Worm (Caenorhabditis elegans): ENCODE measurements around the gene T03F7.6.

The T03F7.6 gene

ce11 chrV:11326914-11327367 is 32.4 kb downstream of the T03F7.6 start, which contains the start of gene tmed-10:
Gene tmed-10, minus strand, starts transcription at chrV:11326964.
- no peak for TF ChIP-seq hmg-4 (GFP tag; optimal IDR thresholded peaks at IDR 0.05)
- TF ChIP-seq tra-4 (tag; optimal IDR thresholded peaks at IDR 0.05), result no peak
- peak; percentile 50; the same call in 1 of the 2 replicates for TF ChIP-seq flt-1 (GFP tag; IDR thresholded peaks at IDR 0.05)

ce11 chrV:11329100-11329499 is 34.6 kb downstream of the T03F7.6 start, which contains the start of gene F47G9.6:
Gene F47G9.6, plus strand, starts transcription at chrV:11329400.
- TF ChIP-seq hmbx-1 (tag; optimal IDR thresholded peaks at IDR 0.05), result no peak
- no peak for TF ChIP-seq ceh-13 (GFP tag; optimal IDR thresholded peaks at IDR 0.05)
- no peak for TF ChIP-seq scrt-1 (GFP tag; IDR thresholded peaks at IDR 0.05)
- no peak for TF ChIP-seq tra-4 (tag; optimal IDR thresholded peaks at IDR 0.05)
- TF ChIP-seq flt-1 (GFP tag; IDR thresholded peaks at IDR 0.05), result no peak
- TF ChIP-seq sea-1 (GFP tag; conservative IDR thresholded peaks at IDR 0.05), result no peak
- TF ChIP-seq ceh-36 (tag; optimal IDR thresholded peaks at IDR 0.05), result no peak
- no peak for TF ChIP-seq ama-1 (optimal IDR thresholded peaks at IDR 0.05)
- no peak for TF ChIP-seq ets-7 (tag; optimal IDR thresholded peaks at IDR 0.05)
- no peak for TF ChIP-seq aly-1 (tag; optimal IDR thresholded peaks at IDR 0.05)
- TF ChIP-seq B0310.2 (tag; optimal IDR thresholded peaks at IDR 0.05), result no peak
- TF ChIP-seq hmg-4 (GFP tag; optimal IDR thresholded peaks at IDR 0.05), result no peak
- TF ChIP-seq tbx-11 (GFP tag; IDR thresholded peaks at IDR 0.05), result no peak
- no peak for TF ChIP-seq pes-1 (GFP tag; IDR thresholded peaks at IDR 0.05)
- TF ChIP-seq F13C5.2 (tag; optimal IDR thresholded peaks at IDR 0.05), result no peak
- no peak for TF ChIP-seq hnd-1 (tag; optimal IDR thresholded peaks at IDR 0.05)

ce11 chrV:11331811-11332210 is 37.3 kb downstream of the T03F7.6 start:
- 0 out of 2 replicates have a peak, but pooled peaks have one; percentile 30 for TF ChIP-seq flt-1 (GFP tag; IDR thresholded peaks at IDR 0.05)

ce11 chrV:11334193-11334592 is 39.7 kb downstream of the T03F7.6 start, which contains the start of gene T02E9.6:
Gene T02E9.6, minus strand, starts transcription at chrV:11334293.
- TF ChIP-seq tra-4 (tag; optimal IDR thresholded peaks at IDR 0.05) (no peak), hmbx-1 (tag; optimal IDR thresholded peaks at IDR 0.05) (no peak), ceh-36 (tag; optimal IDR thresholded peaks at IDR 0.05) (no peak), aly-1 (tag; optimal IDR thresholded peaks at IDR 0.05) (no peak), sea-1 (GFP tag; conservative IDR thresholded peaks at IDR 0.05) (no peak), B0310.2 (tag; optimal IDR thresholded peaks at IDR 0.05) (no peak), pes-1 (GFP tag; IDR thresholded peaks at IDR 0.05) (no peak), ama-1 (optimal IDR thresholded peaks at IDR 0.05) (no peak), F13C5.2 (tag; optimal IDR thresholded peaks at IDR 0.05) (no peak), hmg-4 (GFP tag; optimal IDR thresholded peaks at IDR 0.05) (no peak), hnd-1 (tag; optimal IDR thresholded peaks at IDR 0.05) (no peak), tbx-11 (GFP tag; IDR thresholded peaks at IDR 0.05) (no peak)

- TF ChIP-seq flt-1 (GFP tag; IDR thresholded peaks at IDR 0.05) (no peak), hmg-4 (GFP tag; optimal IDR thresholded peaks at IDR 0.05) (no peak)
Observed at ce11 chrV:11335757-11336418, 41.4 kb downstream of the T03F7.6 start.

ce11 chrV:11336877-11337276 is 42.4 kb downstream of the T03F7.6 start:
- TF ChIP-seq ets-7 (tag; optimal IDR thresholded peaks at IDR 0.05) (no peak), ceh-13 (GFP tag; optimal IDR thresholded peaks at IDR 0.05) (no peak), flt-1 (GFP tag; IDR thresholded peaks at IDR 0.05) (no peak), aly-1 (tag; optimal IDR thresholded peaks at IDR 0.05) (no peak), tbx-37 (GFP tag; conservative IDR thresholded peaks at IDR 0.05) (no peak), pes-1 (GFP tag; IDR thresholded peaks at IDR 0.05) (no peak), tra-4 (tag; optimal IDR thresholded peaks at IDR 0.05) (no peak), tbx-11 (GFP tag; IDR thresholded peaks at IDR 0.05) (no peak), B0310.2 (tag; optimal IDR thresholded peaks at IDR 0.05) (no peak), hnd-1 (tag; optimal IDR thresholded peaks at IDR 0.05) (no peak), ceh-36 (tag; optimal IDR thresholded peaks at IDR 0.05) (no peak), F13C5.2 (tag; optimal IDR thresholded peaks at IDR 0.05) (no peak), sea-1 (GFP tag; conservative IDR thresholded peaks at IDR 0.05) (no peak), hmg-4 (GFP tag; optimal IDR thresholded peaks at IDR 0.05) (no peak), scrt-1 (GFP tag; IDR thresholded peaks at IDR 0.05) (no peak), hmbx-1 (tag; optimal IDR thresholded peaks at IDR 0.05) (no peak), ama-1 (optimal IDR thresholded peaks at IDR 0.05) (no peak)

- TF ChIP-seq F13C5.2 (tag; optimal IDR thresholded peaks at IDR 0.05) (no peak), scrt-1 (GFP tag; IDR thresholded peaks at IDR 0.05) (0 out of 2 replicates have a peak, but pooled peaks have one; percentile 32), hmg-4 (GFP tag; optimal IDR thresholded peaks at IDR 0.05) (peak; percentile 20)
Observed at ce11 chrV:11341130-11341675, 46.7 kb downstream of the T03F7.6 start.

ce11 chrV:11341913-11342312 is 47.4 kb downstream of the T03F7.6 start, which contains the start of gene T02E9.5:
Gene T02E9.5, plus strand, starts transcription at chrV:11342233.
- TF ChIP-seq ama-1 (optimal IDR thresholded peaks at IDR 0.05) (no peak), ets-7 (tag; optimal IDR thresholded peaks at IDR 0.05) (no peak), B0310.2 (tag; optimal IDR thresholded peaks at IDR 0.05) (no peak), ceh-36 (tag; optimal IDR thresholded peaks at IDR 0.05) (no peak), F13C5.2 (tag; optimal IDR thresholded peaks at IDR 0.05) (no peak)
